Worm (Caenorhabditis elegans) whole organism, L4 larva: ENCODE measurements around the gene mup-2.

Experiments used
- F10B5.3 ChIP-seq: sonication (generic microtip); optimal IDR thresholded peaks from 2 replicates; lab custom pipeline; 2016; ENCODE audit warnings: mild to moderate bottlenecking, missing genetic modification characterization, missing compliant biosample characterization
- F26F4.8 ChIP-seq: fragments of 200-800 bp; sonication (Bioruptor generic); conservative IDR thresholded peaks from 2 replicates; pipeline ENCODE4 v1.3.6; 2022; ENCODE audit warnings: missing genetic modification characterization, missing compliant biosample characterization
- F44E2.7 ChIP-seq: fragments of 200-800 bp; sonication (Bioruptor generic); IDR thresholded peaks from 2 replicates; pipeline ENCODE4 v2.1.2; 2022; ENCODE audit warnings: missing genetic modification characterization, missing compliant biosample characterization
- T20F7.1 ChIP-seq: fragments of 200-800 bp; sonication (Bioruptor generic); optimal IDR thresholded peaks from 2 replicates; lab custom pipeline; 2018; ENCODE audit warnings: mild to moderate bottlenecking, missing genetic modification characterization, missing compliant biosample characterization
- ZK337.2 ChIP-seq: fragments of 200-800 bp; sonication (Bioruptor generic); IDR thresholded peaks from 2 replicates; pipeline ENCODE4 v1.3.6; 2022; ENCODE audit warnings: missing genetic modification reagents, missing genetic modification characterization, missing compliant biosample characterization
- ZK546.5 ChIP-seq, 2 experiments: sonication (generic microtip); optimal IDR thresholded peaks; 2 replicates each; lab custom pipeline; 2017; ENCODE audit warnings: missing biosample characterization in 2 of 2, missing genetic modification characterization in 2 of 2
- aly-2 ChIP-seq: sonication (generic microtip); optimal IDR thresholded peaks from 2 replicates; lab custom pipeline; 2018; ENCODE audit warnings: missing biosample characterization, missing genetic modification characterization
- ama-1 ChIP-seq: fragments of 150-350 bp; optimal IDR thresholded peaks from 2 replicates; lab custom pipeline; 2014; ENCODE audit warnings: inconsistent platforms, mixed read lengths
- arid-1 ChIP-seq: fragments of 200-800 bp; sonication (Bioruptor generic); conservative IDR thresholded peaks from 2 replicates; pipeline ENCODE4 v1.3.6; 2022; ENCODE audit warnings: missing genetic modification reagents, missing genetic modification characterization, missing compliant biosample characterization
- ceh-20 ChIP-seq: fragments of 200-800 bp; sonication (Bioruptor generic); IDR thresholded peaks from 2 replicates; pipeline ENCODE4 v1.3.6; 2022; ENCODE audit warnings: missing genetic modification reagents, missing genetic modification characterization, missing compliant biosample characterization
- ceh-32 ChIP-seq: sonication (generic microtip); optimal IDR thresholded peaks from 2 replicates; lab custom pipeline; 2016; ENCODE audit warnings: mild to moderate bottlenecking, missing genetic modification characterization, missing compliant biosample characterization; ENCODE audit not compliant: poor library complexity
- ceh-82 ChIP-seq: sonication (generic microtip); optimal IDR thresholded peaks from 2 replicates; lab custom pipeline; 2017; ENCODE audit warnings: missing biosample characterization, missing genetic modification characterization
- daf-16 ChIP-seq, 3 experiments: sonication (generic microtip); optimal IDR thresholded peaks; 2 replicates each; lab custom pipeline; 2016 to 2017; ENCODE audit warnings: missing genetic modification characterization in 3 of 3, missing genetic modification reagents in 3 of 3, mild to moderate bottlenecking in 2 of 3, missing compliant biosample characterization in 2 of 3, missing biosample characterization in 1 of 3, moderate library complexity in 1 of 3
- daf-19 ChIP-seq: fragments of 200-800 bp; sonication (Bioruptor generic); conservative IDR thresholded peaks from 2 replicates; pipeline ENCODE4 v1.3.6; 2022; ENCODE audit warnings: missing genetic modification characterization, missing compliant biosample characterization
- duxl-1 ChIP-seq: sonication (generic microtip); optimal IDR thresholded peaks from 2 replicates; lab custom pipeline; 2016; ENCODE audit warnings: mild to moderate bottlenecking, missing genetic modification characterization, moderate library complexity, missing compliant biosample characterization; ENCODE audit not compliant: poor library complexity
- dve-1 ChIP-seq: sonication (generic microtip); optimal IDR thresholded peaks from 2 replicates; lab custom pipeline; 2017; ENCODE audit warnings: antibody characterized with exemption, mild to moderate bottlenecking, missing genetic modification characterization, missing compliant biosample characterization; ENCODE audit not compliant: insufficient read depth
- fkh-10 ChIP-seq: fragments of 150-350 bp; optimal IDR thresholded peaks from 2 replicates; lab custom pipeline; 2014; ENCODE audit warnings: missing biosample characterization, missing genetic modification reagents, missing genetic modification characterization
- gei-8 ChIP-seq: fragments of 200-800 bp; sonication (Bioruptor generic); optimal IDR thresholded peaks from 2 replicates; lab custom pipeline; 2018; ENCODE audit warnings: mild to moderate bottlenecking, missing genetic modification characterization, missing compliant biosample characterization
- hlh-11 ChIP-seq: fragments of 200-800 bp; sonication (Bioruptor generic); optimal IDR thresholded peaks from 2 replicates; lab custom pipeline; 2018; ENCODE audit warnings: mild to moderate bottlenecking, missing genetic modification characterization, missing compliant biosample characterization
- hlh-30 ChIP-seq: sonication (generic microtip); optimal IDR thresholded peaks from 2 replicates; lab custom pipeline; 2017; ENCODE audit warnings: antibody characterized with exemption, mild to moderate bottlenecking, missing genetic modification characterization, missing compliant biosample characterization; ENCODE audit not compliant: insufficient read depth
- jun-1 ChIP-seq: fragments of 150-350 bp; optimal IDR thresholded peaks from 2 replicates; lab custom pipeline; 2014; ENCODE audit warnings: missing biosample characterization, missing genetic modification reagents, missing genetic modification characterization
- lim-7 ChIP-seq: fragments of 200-800 bp; sonication (Bioruptor generic); IDR thresholded peaks from 2 replicates; pipeline ENCODE4 v1.3.6; 2022; ENCODE audit warnings: missing genetic modification characterization, missing compliant biosample characterization
- lin-1 ChIP-seq: fragments of 200-800 bp; sonication (Bioruptor generic); IDR thresholded peaks from 2 replicates; pipeline ENCODE4 v1.3.6; 2022; ENCODE audit warnings: missing genetic modification reagents, missing genetic modification characterization, missing compliant biosample characterization
- lin-29 ChIP-seq: fragments of 200-800 bp; sonication (Bioruptor generic); IDR thresholded peaks from 2 replicates; pipeline ENCODE4 v1.3.6; 2022; ENCODE audit warnings: missing genetic modification reagents, missing genetic modification characterization, missing compliant biosample characterization
- lin-38 ChIP-seq: fragments of 200-800 bp; sonication (Bioruptor generic); IDR thresholded peaks from 2 replicates; pipeline ENCODE4 v1.3.6; 2022; ENCODE audit warnings: missing genetic modification reagents, missing genetic modification characterization, missing compliant biosample characterization
- lsy-2 ChIP-seq, 2 experiments: fragments of 150-350 bp in 1 of 2; sonication (generic microtip) in 1 of 2; optimal IDR thresholded peaks; 2 replicates each; lab custom pipeline; 2014 to 2017; ENCODE audit warnings: missing biosample characterization in 2 of 2, missing genetic modification characterization in 2 of 2
- madf-5 ChIP-seq, 2 experiments: fragments of 200-800 bp; sonication (Bioruptor generic); IDR thresholded peaks; 2 replicates each; pipeline ENCODE4 v1.3.6; 2022; ENCODE audit warnings: missing compliant biosample characterization in 2 of 2, missing genetic modification characterization in 2 of 2
- mdl-1 ChIP-seq, 2 experiments: fragments of 150-350 bp in 1 of 2; sonication (generic microtip) in 1 of 2; optimal IDR thresholded peaks; 2 replicates each; lab custom pipeline; 2014 to 2017; ENCODE audit warnings: missing biosample characterization in 2 of 2, missing genetic modification characterization in 2 of 2
- mdt-29 ChIP-seq: fragments of 200-800 bp; sonication (Bioruptor generic); IDR thresholded peaks from 2 replicates; pipeline ENCODE4 v1.3.6; 2022; ENCODE audit warnings: missing genetic modification reagents, missing genetic modification characterization, missing compliant biosample characterization
- mep-1 ChIP-seq: fragments of 150-350 bp; sonication (generic microtip); optimal IDR thresholded peaks from 3 replicates; lab custom pipeline; 2014; ENCODE audit warnings: missing biosample characterization, missing genetic modification characterization
- mxl-2 ChIP-seq: fragments of 200-800 bp; sonication (Bioruptor generic); conservative IDR thresholded peaks from 2 replicates; pipeline ENCODE4 v1.3.6; 2022; ENCODE audit warnings: missing genetic modification reagents, missing genetic modification characterization, missing compliant biosample characterization
- mxl-3 ChIP-seq: fragments of 200-800 bp; sonication (Bioruptor generic); optimal IDR thresholded peaks from 2 replicates; lab custom pipeline; 2018; ENCODE audit warnings: mild to moderate bottlenecking, missing genetic modification characterization, missing compliant biosample characterization
- nhr-102 ChIP-seq: sonication (generic microtip); optimal IDR thresholded peaks from 2 replicates; lab custom pipeline; 2016; ENCODE audit warnings: mild to moderate bottlenecking, missing genetic modification characterization, moderate library complexity, missing compliant biosample characterization
- nhr-11 ChIP-seq: fragments of 150-350 bp; optimal IDR thresholded peaks from 2 replicates; lab custom pipeline; 2014; ENCODE audit warnings: missing biosample characterization, missing genetic modification characterization
- nhr-237 ChIP-seq: sonication (generic microtip); optimal IDR thresholded peaks from 2 replicates; lab custom pipeline; 2017; ENCODE audit warnings: missing biosample characterization, missing genetic modification characterization
- nhr-25 ChIP-seq: sonication (generic microtip); optimal IDR thresholded peaks from 2 replicates; lab custom pipeline; 2017; ENCODE audit warnings: missing genetic modification characterization, mild to moderate bottlenecking, missing compliant biosample characterization, antibody characterized with exemption, moderate library complexity, borderline replicate concordance; ENCODE audit not compliant: insufficient read depth
- nhr-28 ChIP-seq: fragments of 150-350 bp; optimal IDR thresholded peaks from 2 replicates; lab custom pipeline; 2014; ENCODE audit warnings: missing biosample characterization, missing genetic modification characterization
- nhr-48 ChIP-seq: sonication (generic microtip); optimal IDR thresholded peaks from 2 replicates; lab custom pipeline; 2016; ENCODE audit warnings: mild to moderate bottlenecking, missing genetic modification characterization, missing compliant biosample characterization
- nhr-77 ChIP-seq: fragments of 150-350 bp; optimal IDR thresholded peaks from 2 replicates; lab custom pipeline; 2014; ENCODE audit warnings: missing biosample characterization, missing genetic modification characterization
- php-3 ChIP-seq: fragments of 200-800 bp; sonication (Bioruptor generic); IDR thresholded peaks from 2 replicates; pipeline ENCODE4 v1.3.6; 2022; ENCODE audit warnings: missing genetic modification reagents, missing genetic modification characterization, missing compliant biosample characterization
- pqm-1 ChIP-seq: sonication (generic microtip); optimal IDR thresholded peaks from 2 replicates; lab custom pipeline; 2017; ENCODE audit warnings: missing biosample characterization, missing genetic modification characterization
- sdz-12 ChIP-seq: fragments of 200-800 bp; sonication (Bioruptor generic); optimal IDR thresholded peaks from 2 replicates; lab custom pipeline; 2018; ENCODE audit warnings: mild to moderate bottlenecking, missing genetic modification characterization, missing compliant biosample characterization
- spr-1 ChIP-seq: sonication (generic microtip); optimal IDR thresholded peaks from 2 replicates; lab custom pipeline; 2016; ENCODE audit warnings: mild to moderate bottlenecking, missing genetic modification characterization, missing compliant biosample characterization
- spr-3 ChIP-seq: fragments of 200-800 bp; sonication (Bioruptor generic); optimal IDR thresholded peaks from 2 replicates; lab custom pipeline; 2018; ENCODE audit warnings: mild to moderate bottlenecking, missing genetic modification characterization, missing compliant biosample characterization
- tra-1 ChIP-seq: fragments of 200-800 bp; sonication (Bioruptor generic); IDR thresholded peaks from 2 replicates; pipeline ENCODE4 v1.3.6; 2022; ENCODE audit warnings: missing genetic modification reagents, missing genetic modification characterization, missing compliant biosample characterization
- unc-130 ChIP-seq: sonication (generic microtip); optimal IDR thresholded peaks from 2 replicates; lab custom pipeline; 2016; ENCODE audit warnings: missing genetic modification reagents, missing genetic modification characterization, missing compliant biosample characterization
- unc-39 ChIP-seq: sonication (generic microtip); optimal IDR thresholded peaks from 2 replicates; lab custom pipeline; 2017; ENCODE audit warnings: missing biosample characterization, missing genetic modification characterization
- vab-7 ChIP-seq: fragments of 200-800 bp; sonication (Bioruptor generic); IDR thresholded peaks from 2 replicates; pipeline ENCODE4 v1.3.6; 2022; ENCODE audit warnings: missing genetic modification reagents, missing genetic modification characterization, missing compliant biosample characterization
- zag-1 ChIP-seq: fragments of 150-350 bp; optimal IDR thresholded peaks from 2 replicates; lab custom pipeline; 2014; ENCODE audit warnings: missing biosample characterization, missing genetic modification characterization
- zfp-2 ChIP-seq: sonication (generic microtip); optimal IDR thresholded peaks from 2 replicates; lab custom pipeline; 2016; ENCODE audit warnings: mild to moderate bottlenecking, missing genetic modification characterization, missing compliant biosample characterization
- zfp-3 ChIP-seq: fragments of 200-800 bp; sonication (Bioruptor generic); conservative IDR thresholded peaks from 2 replicates; pipeline ENCODE4 v1.3.6; 2022; ENCODE audit warnings: missing genetic modification reagents, missing genetic modification characterization, missing compliant biosample characterization
- zip-2 ChIP-seq: fragments of 150-350 bp; optimal IDR thresholded peaks from 2 replicates; lab custom pipeline; 2014; ENCODE audit warnings: missing biosample characterization, missing genetic modification characterization

The mup-2 gene

DNA sequence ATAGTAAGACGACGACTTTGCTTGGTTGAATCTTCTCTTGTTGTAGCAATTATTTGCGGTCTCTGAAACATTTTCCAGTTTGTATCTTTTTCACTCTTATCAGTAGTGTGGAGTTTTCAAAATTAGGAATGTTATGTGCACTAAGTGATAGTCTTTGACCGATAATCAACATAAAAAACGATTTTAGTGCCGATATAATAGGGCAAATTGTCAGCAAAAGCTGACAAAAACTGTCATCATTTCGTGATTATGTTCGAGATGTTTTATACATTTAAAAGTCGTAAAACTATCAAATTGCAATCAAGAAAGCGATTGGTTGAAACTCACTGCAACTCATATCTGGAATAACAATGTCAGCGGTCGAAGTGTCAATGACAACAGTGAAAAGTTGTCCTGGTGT is 35.2 kb upstream of the mup-2 start:
- TF ChIP-seq ceh-32 (tag; lab: Kevin White, UChicago), result no peak
- peak; percentile 5 for TF ChIP-seq T20F7.1 (GFP tag; lab: Kevin White, UChicago)
- TF ChIP-seq mdt-29 (GFP tag; lab: Robert Waterston, UW), result no peak
- no peak for TF ChIP-seq nhr-48 (tag; lab: Kevin White, UChicago)
- TF ChIP-seq jun-1 (tag; lab: Kevin White, UChicago), result no peak
- no peak for TF ChIP-seq F26F4.8 (GFP tag; lab: Robert Waterston, UW)
- TF ChIP-seq php-3, result peak; percentile 99
- no peak for TF ChIP-seq tra-1 (GFP tag; lab: Robert Waterston, UW)
- TF ChIP-seq nhr-25, result no peak
- TF ChIP-seq fkh-10 (GFP tag; lab: Kevin White, UChicago), result no peak
- no peak for TF ChIP-seq nhr-102 (tag; lab: Kevin White, UChicago)
- TF ChIP-seq daf-19 (GFP tag; lab: Robert Waterston, UW), result no peak
- no peak for TF ChIP-seq lin-29 (GFP tag; lab: Robert Waterston, UW)
- no peak for TF ChIP-seq mxl-3 (GFP tag; lab: Kevin White, UChicago)
- TF ChIP-seq ceh-20 (GFP tag; lab: Robert Waterston, UW), result no peak
- TF ChIP-seq duxl-1 (tag; lab: Kevin White, UChicago), result no peak
- TF ChIP-seq nhr-77 (tag; lab: Kevin White, UChicago), result no peak
- no peak for TF ChIP-seq gei-8 (GFP tag; lab: Kevin White, UChicago)
- TF ChIP-seq unc-39, result no peak
- TF ChIP-seq nhr-28 (tag; lab: Kevin White, UChicago), result peak; percentile 22
- no peak for TF ChIP-seq lsy-2 (tag; optimal IDR thresholded peaks at IDR 0.05; lab: Kevin White, UChicago)
- TF ChIP-seq aly-2 (tag; lab: Kevin White, UChicago), result no peak
- no peak for TF ChIP-seq spr-3 (GFP tag; lab: Kevin White, UChicago)
- no peak for TF ChIP-seq mep-1 (tag; lab: Kevin White, UChicago)
- TF ChIP-seq ZK337.2 (GFP tag; lab: Robert Waterston, UW), result no peak
- TF ChIP-seq ceh-82 (tag; lab: Kevin White, UChicago), result no peak
- TF ChIP-seq zag-1 (tag; lab: Kevin White, UChicago), result no peak
- no peak for TF ChIP-seq nhr-237 (tag; lab: Kevin White, UChicago)
- TF ChIP-seq dve-1 (tag; lab: Kevin White, UChicago), result peak; percentile 89
- peak; percentile 28 for TF ChIP-seq pqm-1 (tag; lab: Kevin White, UChicago)
- no peak for TF ChIP-seq hlh-11 (tag; lab: Kevin White, UChicago)
- no peak for TF ChIP-seq madf-5 (GFP tag; IDR thresholded peaks at IDR 0.05; lab: Robert Waterston, UW)
- TF ChIP-seq spr-1 (tag; lab: Kevin White, UChicago), result no peak
- TF ChIP-seq unc-130 (GFP tag; lab: Kevin White, UChicago), result no peak
- TF ChIP-seq F44E2.7 (GFP tag; lab: Robert Waterston, UW), result no peak
- TF ChIP-seq hlh-30, result no peak
- TF ChIP-seq ZK546.5 (tag; optimal IDR thresholded peaks at IDR 0.05; lab: Kevin White, UChicago), result no peak
- TF ChIP-seq lin-1, result no peak
- TF ChIP-seq mxl-2, result no peak
- TF ChIP-seq vab-7, result no peak
- no peak for TF ChIP-seq F10B5.3 (tag; lab: Kevin White, UChicago)
- no peak for TF ChIP-seq mdl-1 (tag; optimal IDR thresholded peaks at IDR 0.05; lab: Kevin White, UChicago)
- TF ChIP-seq arid-1 (GFP tag; lab: Robert Waterston, UW), result no peak
- no peak for TF ChIP-seq zip-2
- no peak for TF ChIP-seq zfp-2 (tag; lab: Kevin White, UChicago)
- TF ChIP-seq lim-7 (GFP tag; lab: Robert Waterston, UW), result no peak
- TF ChIP-seq daf-16 (GFP tag; optimal IDR thresholded peaks at IDR 0.05; lab: Kevin White, UChicago), result no peak
- peak; percentile 91 for TF ChIP-seq daf-16 (tag; optimal IDR thresholded peaks at IDR 0.05; lab: Kevin White, UChicago)
- no peak for TF ChIP-seq sdz-12
- no peak for TF ChIP-seq lin-38 (GFP tag; lab: Robert Waterston, UW)
- no peak for TF ChIP-seq nhr-11 (tag; lab: Kevin White, UChicago)
- TF ChIP-seq ama-1, result no peak
- no peak for TF ChIP-seq zfp-3
